Worm (Caenorhabditis elegans) whole organism, early embryonic: ENCODE results near the gene idpc-1.

Experiments used
- B0310.2 ChIP-seq: sonication (generic microtip); optimal IDR thresholded peaks from 2 replicates; lab custom pipeline; 2016; ENCODE audit warnings: mild to moderate bottlenecking, missing genetic modification characterization, missing compliant biosample characterization
- F13C5.2 ChIP-seq: sonication (generic microtip); optimal IDR thresholded peaks from 2 replicates; lab custom pipeline; 2017; ENCODE audit warnings: mild to moderate bottlenecking, missing genetic modification characterization, inconsistent platforms, missing compliant biosample characterization
- aly-1 ChIP-seq: sonication (generic microtip); optimal IDR thresholded peaks from 2 replicates; lab custom pipeline; 2016; ENCODE audit warnings: missing genetic modification characterization, missing compliant biosample characterization
- ama-1 ChIP-seq: fragments of 150-350 bp; optimal IDR thresholded peaks from 2 replicates; lab custom pipeline; 2014
- ceh-13 ChIP-seq: fragments of 200-800 bp; sonication (Bioruptor generic); optimal IDR thresholded peaks from 2 replicates; lab custom pipeline; 2018; ENCODE audit warnings: mild to moderate bottlenecking, missing genetic modification characterization, missing compliant biosample characterization
- ceh-36 ChIP-seq: sonication (generic microtip); optimal IDR thresholded peaks from 2 replicates; lab custom pipeline; 2016; ENCODE audit warnings: missing genetic modification characterization, inconsistent platforms, missing compliant biosample characterization
- ets-7 ChIP-seq: sonication (generic microtip); optimal IDR thresholded peaks from 2 replicates; lab custom pipeline; 2016; ENCODE audit warnings: missing genotype, missing genetic modification characterization, missing compliant biosample characterization
- flt-1 ChIP-seq: fragments of 200-800 bp; sonication (Bioruptor generic); IDR thresholded peaks from 2 replicates; pipeline ENCODE4 v1.3.6; 2022; ENCODE audit warnings: missing genetic modification characterization, missing compliant biosample characterization
- hmbx-1 ChIP-seq: sonication (generic microtip); optimal IDR thresholded peaks from 2 replicates; lab custom pipeline; 2016; ENCODE audit warnings: mild to moderate bottlenecking, missing genetic modification characterization, missing compliant biosample characterization
- hmg-4 ChIP-seq: fragments of 200-800 bp; sonication (Bioruptor generic); optimal IDR thresholded peaks from 2 replicates; lab custom pipeline; 2018; ENCODE audit warnings: mild to moderate bottlenecking, missing genetic modification characterization, missing compliant biosample characterization
- hnd-1 ChIP-seq: sonication (generic microtip); optimal IDR thresholded peaks from 2 replicates; lab custom pipeline; 2016; ENCODE audit warnings: missing genetic modification characterization, missing compliant biosample characterization
- pes-1 ChIP-seq: fragments of 200-800 bp; sonication (Bioruptor generic); IDR thresholded peaks from 2 replicates; pipeline ENCODE4 v1.3.6; 2022; ENCODE audit warnings: missing genetic modification reagents, missing genetic modification characterization, missing compliant biosample characterization
- scrt-1 ChIP-seq: fragments of 200-800 bp; sonication (Bioruptor generic); IDR thresholded peaks from 2 replicates; pipeline ENCODE4 v1.3.6; 2022; ENCODE audit warnings: missing genetic modification characterization, missing compliant biosample characterization
- sea-1 ChIP-seq: fragments of 200-800 bp; sonication (Bioruptor generic); conservative IDR thresholded peaks from 2 replicates; pipeline ENCODE4 v1.3.6; 2022; ENCODE audit warnings: missing genetic modification characterization, missing compliant biosample characterization
- tbx-11 ChIP-seq: fragments of 200-800 bp; sonication (Bioruptor generic); IDR thresholded peaks from 2 replicates; pipeline ENCODE4 v1.3.6; 2022; ENCODE audit warnings: missing genetic modification characterization, missing compliant biosample characterization
- tbx-37 ChIP-seq: fragments of 200-800 bp; sonication (Bioruptor generic); conservative IDR thresholded peaks from 2 replicates; pipeline ENCODE4 v1.3.6; 2022; ENCODE audit warnings: missing genetic modification reagents, missing genetic modification characterization, missing compliant biosample characterization
- tra-4 ChIP-seq: sonication (generic microtip); optimal IDR thresholded peaks from 2 replicates; lab custom pipeline; 2017; ENCODE audit warnings: missing genetic modification characterization, missing compliant biosample characterization

The idpc-1 gene

ce11 chrIII:11426906-11427305 lies at the start of gene idpc-1:
Gene idpc-1 (plus strand): TSS chrIII:11427206.
- TF ChIP-seq ceh-13 (GFP tag; lab: Kevin White, UChicago) (no peak), scrt-1 (GFP tag; lab: Robert Waterston, UW) (no peak), ets-7 (tag; lab: Kevin White, UChicago) (no peak), tra-4 (no peak), aly-1 (tag; lab: Kevin White, UChicago) (no peak), hmg-4 (GFP tag; lab: Kevin White, UChicago) (no peak), hnd-1 (tag; lab: Kevin White, UChicago) (no peak), hmbx-1 (tag; lab: Kevin White, UChicago) (no peak), F13C5.2 (tag; lab: Kevin White, UChicago) (no peak), pes-1 (GFP tag; lab: Robert Waterston, UW) (no peak), tbx-11 (GFP tag; lab: Robert Waterston, UW) (no peak)

- no peak for TF ChIP-seq flt-1 (GFP tag; lab: Robert Waterston, UW)
- no peak for TF ChIP-seq hmg-4 (GFP tag; lab: Kevin White, UChicago)
- no peak for TF ChIP-seq scrt-1 (GFP tag; lab: Robert Waterston, UW)
Measured at ce11 chrIII:11377880-11378279, 49.1 kb upstream of the idpc-1 start, which contains the start of gene dpy-18. Gene dpy-18 (minus strand): TSS chrIII:11377980.

ce11 chrIII:11378450-11378849 lies 48.6 kb upstream of the idpc-1 start:
- no peak for TF ChIP-seq B0310.2 (tag; lab: Kevin White, UChicago)
- no peak for TF ChIP-seq tbx-37 (GFP tag; lab: Robert Waterston, UW)
- TF ChIP-seq pes-1 (GFP tag; lab: Robert Waterston, UW), result no peak
- no peak for TF ChIP-seq scrt-1 (GFP tag; lab: Robert Waterston, UW)
- TF ChIP-seq tra-4, result no peak
- no peak for TF ChIP-seq ama-1 (lab: Kevin White, UChicago)
- TF ChIP-seq F13C5.2 (tag; lab: Kevin White, UChicago), result no peak
- no peak for TF ChIP-seq hmg-4 (GFP tag; lab: Kevin White, UChicago)
- TF ChIP-seq hnd-1 (tag; lab: Kevin White, UChicago), result no peak

ce11 chrIII:11378910-11379309 lies 48.1 kb upstream of the idpc-1 start:
- TF ChIP-seq aly-1 (tag; lab: Kevin White, UChicago), result no peak
- TF ChIP-seq flt-1 (GFP tag; lab: Robert Waterston, UW), result no peak
- TF ChIP-seq hmbx-1 (tag; lab: Kevin White, UChicago), result no peak
- no peak for TF ChIP-seq ceh-13 (GFP tag; lab: Kevin White, UChicago)
- no peak for TF ChIP-seq tra-4
- no peak for TF ChIP-seq ceh-36 (tag; lab: Kevin White, UChicago)
- no peak for TF ChIP-seq tbx-37 (GFP tag; lab: Robert Waterston, UW)
- TF ChIP-seq F13C5.2 (tag; lab: Kevin White, UChicago), result no peak
- no peak for TF ChIP-seq hnd-1 (tag; lab: Kevin White, UChicago)
- TF ChIP-seq ama-1 (lab: Kevin White, UChicago), result no peak
- TF ChIP-seq ets-7 (tag; lab: Kevin White, UChicago), result no peak
- no peak for TF ChIP-seq pes-1 (GFP tag; lab: Robert Waterston, UW)
- no peak for TF ChIP-seq sea-1 (GFP tag; lab: Robert Waterston, UW)
- no peak for TF ChIP-seq scrt-1 (GFP tag; lab: Robert Waterston, UW)
- TF ChIP-seq tbx-11 (GFP tag; lab: Robert Waterston, UW), result no peak
- no peak for TF ChIP-seq B0310.2 (tag; lab: Kevin White, UChicago)
- no peak for TF ChIP-seq hmg-4 (GFP tag; lab: Kevin White, UChicago)

- TF ChIP-seq ets-7 (tag; lab: Kevin White, UChicago), result no peak
- TF ChIP-seq tra-4, result no peak
- TF ChIP-seq scrt-1 (GFP tag; lab: Robert Waterston, UW), result no peak
- TF ChIP-seq hmbx-1 (tag; lab: Kevin White, UChicago), result no peak
- TF ChIP-seq hnd-1 (tag; lab: Kevin White, UChicago), result no peak
- TF ChIP-seq ceh-13 (GFP tag; lab: Kevin White, UChicago), result no peak
- no peak for TF ChIP-seq B0310.2 (tag; lab: Kevin White, UChicago)
- no peak for TF ChIP-seq tbx-37 (GFP tag; lab: Robert Waterston, UW)
- no peak for TF ChIP-seq tbx-11 (GFP tag; lab: Robert Waterston, UW)
- no peak for TF ChIP-seq pes-1 (GFP tag; lab: Robert Waterston, UW)
- no peak for TF ChIP-seq aly-1 (tag; lab: Kevin White, UChicago)
- TF ChIP-seq hmg-4 (GFP tag; lab: Kevin White, UChicago), result no peak
- no peak for TF ChIP-seq sea-1 (GFP tag; lab: Robert Waterston, UW)
- no peak for TF ChIP-seq ceh-36 (tag; lab: Kevin White, UChicago)
Measured at ce11 chrIII:11380555-11380954, 46.5 kb upstream of the idpc-1 start.

ce11 chrIII:11381922-11382321 lies 45.1 kb upstream of the idpc-1 start, which contains the start of gene subs-4:
Gene subs-4 (plus strand): TSS chrIII:11382222.
- TF ChIP-seq sea-1 (GFP tag; lab: Robert Waterston, UW), result no peak
- no peak for TF ChIP-seq pes-1 (GFP tag; lab: Robert Waterston, UW)
- no peak for TF ChIP-seq hmg-4 (GFP tag; lab: Kevin White, UChicago)
- TF ChIP-seq flt-1 (GFP tag; lab: Robert Waterston, UW), result no peak
- no peak for TF ChIP-seq tra-4
- no peak for TF ChIP-seq B0310.2 (tag; lab: Kevin White, UChicago)
- TF ChIP-seq hnd-1 (tag; lab: Kevin White, UChicago), result no peak
- TF ChIP-seq scrt-1 (GFP tag; lab: Robert Waterston, UW), result no peak
- no peak for TF ChIP-seq ceh-36 (tag; lab: Kevin White, UChicago)
- no peak for TF ChIP-seq tbx-37 (GFP tag; lab: Robert Waterston, UW)
- no peak for TF ChIP-seq ceh-13 (GFP tag; lab: Kevin White, UChicago)

ce11 chrIII:11389384-11389783 lies 37.6 kb upstream of the idpc-1 start:
- TF ChIP-seq sea-1 (GFP tag; lab: Robert Waterston, UW) (0 out of 2 replicates have a peak, but pooled peaks have one; percentile 19), ceh-13 (GFP tag; lab: Kevin White, UChicago) (no peak)
